Worm (Caenorhabditis elegans): ENCODE data around the gene mnm-2.
A peak's percentile ranks its signal among the peaks of the same experiment; 100 is the strongest.

Gene mnm-2

ce11 chrX:7409935-7410334 lies 14.8 kb downstream of the mnm-2 start, which contains the start of gene C10A4.2:
Gene C10A4.2, plus strand, starts transcription at chrX:7410235.
- TF ChIP-seq tlp-1 (tag; optimal IDR thresholded peaks at IDR 0.05) (no peak), irx-1 (tag; optimal IDR thresholded peaks at IDR 0.05) (no peak), nhr-11 (tag; optimal IDR thresholded peaks at IDR 0.05) (no peak), hlh-4 (tag; optimal IDR thresholded peaks at IDR 0.05) (no peak), fkh-10 (GFP tag; optimal IDR thresholded peaks at IDR 0.05) (no peak), C16A3.4 (tag; optimal IDR thresholded peaks at IDR 0.05) (no peak), pqm-1 (tag; optimal IDR thresholded peaks at IDR 0.05) (no peak), pag-3 (tag; optimal IDR thresholded peaks at IDR 0.05; ENCODE audit: borderline replicate concordance, insufficient read depth) (no peak)

- TF ChIP-seq hpl-2 (GFP tag; optimal IDR thresholded peaks at IDR 0.05), result no peak
- no peak for TF ChIP-seq unc-86 (tag; optimal IDR thresholded peaks at IDR 0.05)
- no peak for TF ChIP-seq ztf-11 (tag; optimal IDR thresholded peaks at IDR 0.05)
- no peak for TF ChIP-seq unc-30 (tag; optimal IDR thresholded peaks at IDR 0.05)
- no peak for TF ChIP-seq tlp-1 (tag; optimal IDR thresholded peaks at IDR 0.05)
- TF ChIP-seq mep-1 (tag; optimal IDR thresholded peaks at IDR 0.05), result no peak
- no peak for TF ChIP-seq swsn-7 (tag; optimal IDR thresholded peaks at IDR 0.05)
Observed at ce11 chrX:7409030-7409429, 15.7 kb downstream of the mnm-2 start.

- no peak for TF ChIP-seq lsy-2 (tag; optimal IDR thresholded peaks at IDR 0.05)
- TF ChIP-seq lin-35 (GFP tag; optimal IDR thresholded peaks at IDR 0.05), result no peak
- no peak for TF ChIP-seq efl-1 (optimal IDR thresholded peaks at IDR 0.05)
- peak in 1 of 2 experiments; percentile 91 for TF ChIP-seq efl-1 (GFP tag; optimal IDR thresholded peaks at IDR 0.05 in 1 of 2)
- no peak for TF ChIP-seq fkh-10 (GFP tag; optimal IDR thresholded peaks at IDR 0.05)
Observed at ce11 chrX:7407749-7408148, 17.0 kb downstream of the mnm-2 start.

DNA sequence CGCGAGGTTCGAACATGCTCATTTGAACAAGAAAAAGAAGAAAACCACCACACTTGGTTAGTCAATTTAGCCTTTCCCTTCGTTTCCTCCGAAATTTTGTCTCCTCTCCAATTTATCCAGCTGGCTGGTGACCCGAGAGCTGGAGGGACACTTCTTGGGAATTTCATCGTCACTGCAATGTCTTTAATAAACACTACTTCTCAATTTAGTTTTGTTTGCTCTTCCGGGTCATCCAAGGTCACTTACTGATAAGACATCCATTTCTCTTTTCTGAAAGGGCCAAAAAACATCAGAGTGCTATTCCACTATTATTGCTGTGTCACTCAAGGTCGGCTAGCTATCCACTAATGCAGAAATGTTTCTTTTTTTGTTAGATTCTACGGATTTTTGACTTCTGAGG lies 19.3 kb downstream of the mnm-2 start, which contains the start of gene C10A4.3:
Gene C10A4.3 (plus strand): TSS at position 301 of the 400 bp plus-strand sequence.
- TF ChIP-seq fkh-10 (GFP tag; optimal IDR thresholded peaks at IDR 0.05) (no peak), unc-62 (GFP tag; optimal IDR thresholded peaks at IDR 0.05) (no peak), ceh-90 (tag; optimal IDR thresholded peaks at IDR 0.05) (no peak), unc-130 (tag; optimal IDR thresholded peaks at IDR 0.05) (no peak), mef-2 (tag; optimal IDR thresholded peaks at IDR 0.05) (no peak), lin-35 (GFP tag; optimal IDR thresholded peaks at IDR 0.05) (no peak), nhr-90 (tag; optimal IDR thresholded peaks at IDR 0.05; ENCODE audit: poor library complexity) (no peak), lsy-2 (tag; optimal IDR thresholded peaks at IDR 0.05) (no peak), nhr-47 (tag; optimal IDR thresholded peaks at IDR 0.05) (no peak), nhr-12 (tag; optimal IDR thresholded peaks at IDR 0.05) (no peak), sptf-1 (tag; optimal IDR thresholded peaks at IDR 0.05) (no peak), isw-1 (GFP tag; IDR thresholded peaks at IDR 0.05) (no peak), fos-1 (tag; optimal IDR thresholded peaks at IDR 0.05) (no peak), hlh-4 (tag; optimal IDR thresholded peaks at IDR 0.05) (no peak), zag-1 (tag; optimal IDR thresholded peaks at IDR 0.05) (no peak), F16B12.6 (tag; optimal IDR thresholded peaks at IDR 0.05) (no peak), snu-23 (GFP tag; optimal IDR thresholded peaks at IDR 0.05) (no peak)

- TF ChIP-seq mef-2 (tag; optimal IDR thresholded peaks at IDR 0.05), result no peak
- no peak for TF ChIP-seq unc-62 (GFP tag; optimal IDR thresholded peaks at IDR 0.05)
- no peak for TF ChIP-seq egl-27 (tag; optimal IDR thresholded peaks at IDR 0.05)
- no peak for TF ChIP-seq hlh-17 (GFP tag; optimal IDR thresholded peaks at IDR 0.05; ENCODE audit: borderline replicate concordance)
- no peak for TF ChIP-seq fkh-10 (GFP tag; optimal IDR thresholded peaks at IDR 0.05)
- no peak for TF ChIP-seq pqm-1 (tag; optimal IDR thresholded peaks at IDR 0.05)
- TF ChIP-seq mdl-1 (tag; optimal IDR thresholded peaks at IDR 0.05), result no peak
- TF ChIP-seq sox-4 (tag; optimal IDR thresholded peaks at IDR 0.05), result no peak
Observed at ce11 chrX:7404551-7404950, 20.2 kb downstream of the mnm-2 start.

All from whole organism, L1 larva.